Fruit fly (Drosophila melanogaster): Measurements from ENCODE around the gene Nepl15.

The Nepl15 gene

DNA sequence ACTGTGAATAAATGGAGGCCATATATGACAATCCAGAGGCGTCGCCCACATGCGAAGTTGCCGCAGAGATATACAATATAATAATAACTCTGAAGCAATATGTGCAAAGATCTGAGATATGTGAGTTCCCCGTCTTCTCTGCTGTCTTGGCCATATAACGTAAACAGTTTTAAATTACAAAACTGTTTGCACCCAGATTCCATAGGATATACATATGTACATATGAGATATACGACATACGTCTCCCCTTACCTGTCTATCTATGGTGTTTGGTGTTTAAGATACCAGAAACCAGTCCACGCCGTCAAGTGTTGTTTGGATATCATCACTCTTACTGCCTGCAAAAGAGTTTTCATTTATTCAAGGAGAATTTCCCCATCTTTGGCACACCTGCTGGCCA is 9.7 kb downstream of the Nepl15 start (continued):
- TF ChIP-seq CG11696 (GFP tag; IDR thresholded peaks at IDR 0.05), result no peak
- no peak for TF ChIP-seq CG11723 (GFP tag; optimal IDR thresholded peaks at IDR 0.05)
- no peak for TF ChIP-seq Pdp1 (GFP tag; optimal IDR thresholded peaks at IDR 0.05)
- no peak for TF ChIP-seq tio (GFP tag; optimal IDR thresholded peaks at IDR 0.05)
- TF ChIP-seq CG14014 (GFP tag; IDR thresholded peaks at IDR 0.05), result no peak
- TF ChIP-seq Dad (GFP tag; optimal IDR thresholded peaks at IDR 0.05), result no peak
- TF ChIP-seq CG34422 (GFP tag; IDR thresholded peaks at IDR 0.05), result no peak
- TF ChIP-seq chinmo (GFP tag; IDR thresholded peaks at IDR 0.05; ENCODE audit: partially characterized antibody), result 0 out of 4 replicates have a peak, but pooled peaks have one; percentile 49
- TF ChIP-seq psq (GFP tag; optimal IDR thresholded peaks at IDR 0.05), result no peak
- no peak for TF ChIP-seq CG7357 (GFP tag; IDR thresholded peaks at IDR 0.05)
- TF ChIP-seq Nf-YC (tag; optimal IDR thresholded peaks at IDR 0.05), result no peak
- TF ChIP-seq NC2α (GFP tag; optimal IDR thresholded peaks at IDR 0.05), result no peak
- TF ChIP-seq E2f1 (GFP tag; IDR thresholded peaks at IDR 0.05), result no peak
- TF ChIP-seq amos (GFP tag; IDR thresholded peaks at IDR 0.05; ENCODE audit: partially characterized antibody), result no peak
- no peak for TF ChIP-seq Hmx (GFP tag; optimal IDR thresholded peaks at IDR 0.05)
- TF ChIP-seq sna (GFP tag; IDR thresholded peaks at IDR 0.05; ENCODE audit: partially characterized antibody), result no peak

DNA sequence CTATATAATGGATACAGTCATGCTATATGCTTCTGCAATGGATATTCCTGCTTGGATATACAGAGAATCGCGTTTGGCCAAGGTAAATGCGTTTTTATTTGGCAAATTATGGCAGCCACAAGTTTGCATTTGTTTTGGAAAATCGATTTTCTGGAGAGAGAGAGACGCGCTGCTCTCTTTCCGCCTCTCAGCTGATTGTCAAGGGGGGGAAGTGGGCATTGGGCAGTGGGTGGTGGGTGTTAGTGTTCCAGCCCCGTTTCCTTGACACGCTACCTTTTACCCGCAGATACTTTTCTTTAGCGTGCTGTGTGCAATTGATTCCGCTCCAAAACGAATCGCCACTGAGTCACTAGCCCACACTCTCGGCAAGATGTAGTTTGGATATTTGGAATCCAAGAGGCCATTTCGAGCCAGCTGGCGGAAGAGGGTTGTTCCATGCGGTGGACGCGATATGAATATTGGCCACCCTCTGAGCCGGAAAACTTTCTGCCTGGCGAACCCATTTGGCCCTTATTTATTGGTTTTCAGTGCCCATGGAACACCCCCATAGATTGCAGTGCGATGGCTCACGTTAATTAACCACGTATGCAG is 10.7 kb downstream of the Nepl15 start:
- TF ChIP-seq sna (GFP tag; IDR thresholded peaks at IDR 0.05; ENCODE audit: partially characterized antibody) (no peak), pros (GFP tag; optimal IDR thresholded peaks at IDR 0.05) (peak; percentile 78), CG11695 (GFP tag; IDR thresholded peaks at IDR 0.05) (no peak), sr (GFP tag; IDR thresholded peaks at IDR 0.05) (peak; percentile 46; the same call in 1 of the 3 replicates), CG12391 (tag; optimal IDR thresholded peaks at IDR 0.05) (no peak), sob (GFP tag; IDR thresholded peaks at IDR 0.05) (0 out of 2 replicates have a peak, but pooled peaks have one; percentile 25), luna (GFP tag; optimal IDR thresholded peaks at IDR 0.05) (no peak), Spps (tag; optimal IDR thresholded peaks at IDR 0.05) (no peak), tx (GFP tag; optimal IDR thresholded peaks at IDR 0.05) (no peak), dati (GFP tag; IDR thresholded peaks at IDR 0.05) (no peak), Optix (GFP tag; IDR thresholded peaks at IDR 0.05) (no peak), Usf (GFP tag; optimal IDR thresholded peaks at IDR 0.05) (no peak), Blimp-1 (GFP tag; optimal IDR thresholded peaks at IDR 0.05) (no peak), ttk (GFP tag; IDR thresholded peaks at IDR 0.05) (peak; percentile 33; the same call in 1 of the 2 replicates), CG14860 (GFP tag; IDR thresholded peaks at IDR 0.05; ENCODE audit: partially characterized antibody) (no peak), row (GFP tag; IDR thresholded peaks at IDR 0.05) (0 out of 3 replicates have a peak, but pooled peaks have one; percentile 12), nerfin-2 (GFP tag; IDR thresholded peaks at IDR 0.05; ENCODE audit: partially characterized antibody) (0 out of 2 replicates have a peak, but pooled peaks have one; percentile 10), Mrtf (GFP tag; IDR thresholded peaks at IDR 0.05) (no peak), crol (GFP tag; IDR thresholded peaks at IDR 0.05) (peak; percentile 89), gem (tag; optimal IDR thresholded peaks at IDR 0.05) (no peak), crp (GFP tag; optimal IDR thresholded peaks at IDR 0.05) (peak in 1 of 2 experiments; percentile 15), zfh2 (GFP tag; optimal IDR thresholded peaks at IDR 0.05) (no peak), Trl (optimal IDR thresholded peaks at IDR 0.05) (peak; percentile 60 to 67), Trl (GFP tag; optimal IDR thresholded peaks at IDR 0.05) (no peak), onecut (GFP tag; IDR thresholded peaks at IDR 0.05) (peak; percentile 99), ase (GFP tag; IDR thresholded peaks at IDR 0.05) (no peak), ems (GFP tag; optimal IDR thresholded peaks at IDR 0.05) (no peak), br (optimal IDR thresholded peaks at IDR 0.05) (no peak), Xbp1 (GFP tag; optimal IDR thresholded peaks at IDR 0.05) (no peak), ERR (GFP tag; optimal IDR thresholded peaks at IDR 0.05) (no peak), CG16813 (GFP tag; IDR thresholded peaks at IDR 0.05; ENCODE audit: partially characterized antibody) (no peak), slbo (GFP tag; IDR thresholded peaks at IDR 0.05) (0 out of 2 replicates have a peak, but pooled peaks have one; percentile 4), Sin3A (optimal IDR thresholded peaks at IDR 0.05) (no peak), CG14441 (GFP tag; IDR thresholded peaks at IDR 0.05) (no peak), bab2 (GFP tag; optimal IDR thresholded peaks at IDR 0.05) (no peak), CG32767 (GFP tag; IDR thresholded peaks at IDR 0.05) (0 out of 2 replicates have a peak, but pooled peaks have one; percentile 17), CG7357 (GFP tag; IDR thresholded peaks at IDR 0.05) (no peak)
